Worm (Caenorhabditis elegans) whole organism, late embryonic: ENCODE measurements around the gene col-17.

Experiments used
- F13H6.1 ChIP-seq: sonication (generic microtip); optimal IDR thresholded peaks from 2 replicates; lab custom pipeline; 2016; ENCODE audit warnings: missing genetic modification characterization, missing compliant biosample characterization
- ceh-48 ChIP-seq: sonication (generic microtip); optimal IDR thresholded peaks from 2 replicates; lab custom pipeline; 2016; ENCODE audit warnings: missing genetic modification characterization, inconsistent platforms, missing compliant biosample characterization
- ceh-6 ChIP-seq: fragments of 200-800 bp; sonication (Bioruptor generic); optimal IDR thresholded peaks from 2 replicates; lab custom pipeline; 2018; ENCODE audit warnings: mild to moderate bottlenecking, missing genetic modification characterization, missing compliant biosample characterization
- elt-2 ChIP-seq: sonication (generic microtip); optimal IDR thresholded peaks from 2 replicates; lab custom pipeline; 2016; ENCODE audit warnings: missing genetic modification reagents, missing genetic modification characterization, missing compliant biosample characterization
- hlh-13 ChIP-seq: fragments of 200-800 bp; sonication (Bioruptor generic); optimal IDR thresholded peaks from 2 replicates; lab custom pipeline; 2018; ENCODE audit warnings: mild to moderate bottlenecking, missing genetic modification characterization, missing compliant biosample characterization
- hlh-30 ChIP-seq: sonication (generic microtip); optimal IDR thresholded peaks from 2 replicates; lab custom pipeline; 2017; ENCODE audit warnings: antibody characterized with exemption, missing genetic modification characterization, missing compliant biosample characterization; ENCODE audit not compliant: insufficient read depth
- nfya-1 ChIP-seq: sonication (generic microtip); optimal IDR thresholded peaks from 2 replicates; lab custom pipeline; 2017; ENCODE audit warnings: missing genetic modification characterization, mild to moderate bottlenecking, missing compliant biosample characterization, antibody characterized with exemption, moderate library complexity
- nhr-232 ChIP-seq: sonication (generic microtip); optimal IDR thresholded peaks from 2 replicates; lab custom pipeline; 2016; ENCODE audit warnings: missing genetic modification characterization, missing compliant biosample characterization
- pha-2 ChIP-seq: sonication (generic microtip); optimal IDR thresholded peaks from 2 replicates; lab custom pipeline; 2017; ENCODE audit warnings: mild to moderate bottlenecking, missing genetic modification characterization, missing compliant biosample characterization

Gene col-17

ce11 chrII:4818780-4819179, 48.6 kb downstream of the col-17 start:
- TF ChIP-seq F13H6.1, result no peak
- TF ChIP-seq hlh-13 (GFP tag; lab: Kevin White, UChicago), result no peak
- no peak for TF ChIP-seq elt-2 (tag; lab: Kevin White, UChicago)
- TF ChIP-seq hlh-30 (tag; lab: Kevin White, UChicago), result no peak
- TF ChIP-seq pha-2 (tag; lab: Kevin White, UChicago), result no peak
- no peak for TF ChIP-seq ceh-6 (GFP tag; lab: Kevin White, UChicago)
- no peak for TF ChIP-seq nhr-232 (tag; lab: Kevin White, UChicago)
- no peak for TF ChIP-seq ceh-48
- no peak for TF ChIP-seq nfya-1 (tag; lab: Kevin White, UChicago)
